Worm (Caenorhabditis elegans): ENCODE data around the gene natb-1.
A peak's percentile ranks its signal among the peaks of the same experiment; 100 is the strongest.

The natb-1 gene

ce11 chrV:8010846-8011245 is 27.6 kb upstream of the natb-1 start, which contains the start of gene lmtr-2:
TSS of gene lmtr-2 (minus strand) at chrV:8011106.
- TF ChIP-seq W03F9.2 (tag; optimal IDR thresholded peaks at IDR 0.05) (no peak), him-1 (tag; optimal IDR thresholded peaks at IDR 0.05) (no peak), dao-5 (tag; optimal IDR thresholded peaks at IDR 0.05) (no peak)

ce11 chrV:8010103-8010502 is 26.9 kb upstream of the natb-1 start, which contains the start of gene Y97E10AR.4:
TSS of gene Y97E10AR.4 (minus strand) at chrV:8010233.
- TF ChIP-seq him-1 (tag; optimal IDR thresholded peaks at IDR 0.05) (no peak), W03F9.2 (tag; optimal IDR thresholded peaks at IDR 0.05) (no peak), dao-5 (tag; optimal IDR thresholded peaks at IDR 0.05) (no peak)

- TF ChIP-seq W03F9.2 (tag; optimal IDR thresholded peaks at IDR 0.05): no peak
- TF ChIP-seq dao-5 (tag; optimal IDR thresholded peaks at IDR 0.05): no peak
- no peak for TF ChIP-seq him-1 (tag; optimal IDR thresholded peaks at IDR 0.05)
Observed at ce11 chrV:8007460-8008292, 24.4 kb upstream of the natb-1 start, which contains the start of gene Y97E10AR.3. TSS of gene Y97E10AR.3 (minus strand) at chrV:8007510.

- TF ChIP-seq dao-5 (tag; optimal IDR thresholded peaks at IDR 0.05) (no peak), him-1 (tag; optimal IDR thresholded peaks at IDR 0.05) (no peak), W03F9.2 (tag; optimal IDR thresholded peaks at IDR 0.05) (no peak)
Observed at ce11 chrV:8005000-8005399, 21.8 kb upstream of the natb-1 start, which contains the start of gene Y97E10AR.8. TSS of gene Y97E10AR.8 (plus strand) at chrV:8005300.

ce11 chrV:8000929-8001513 is 17.8 kb upstream of the natb-1 start, which contains the start of gene Y97E10AR.1:
TSS of gene Y97E10AR.1 (plus strand) at chrV:8001463.
- no peak for TF ChIP-seq dao-5 (tag; optimal IDR thresholded peaks at IDR 0.05)
- TF ChIP-seq him-1 (tag; optimal IDR thresholded peaks at IDR 0.05): peak; percentile 90
- TF ChIP-seq W03F9.2 (tag; optimal IDR thresholded peaks at IDR 0.05): peak; percentile 74

ce11 chrV:7995878-7996277 is 12.6 kb upstream of the natb-1 start, which contains the start of gene Y97E10AR.2:
TSS of gene Y97E10AR.2 (plus strand) at chrV:7996178.
- TF ChIP-seq dao-5 (tag; optimal IDR thresholded peaks at IDR 0.05): no peak
- TF ChIP-seq W03F9.2 (tag; optimal IDR thresholded peaks at IDR 0.05): no peak
- TF ChIP-seq him-1 (tag; optimal IDR thresholded peaks at IDR 0.05): no peak

- TF ChIP-seq W03F9.2 (tag; optimal IDR thresholded peaks at IDR 0.05): no peak
- TF ChIP-seq him-1 (tag; optimal IDR thresholded peaks at IDR 0.05): no peak
- TF ChIP-seq dao-5 (tag; optimal IDR thresholded peaks at IDR 0.05): no peak
Observed at ce11 chrV:7995165-7995564, 11.9 kb upstream of the natb-1 start.

ce11 chrV:7994570-7994969 is 11.3 kb upstream of the natb-1 start, which contains the start of gene ceh-76:
TSS of gene ceh-76 (minus strand) at chrV:7994670.
- no peak for TF ChIP-seq dao-5 (tag; optimal IDR thresholded peaks at IDR 0.05)
- TF ChIP-seq W03F9.2 (tag; optimal IDR thresholded peaks at IDR 0.05): no peak
- TF ChIP-seq him-1 (tag; optimal IDR thresholded peaks at IDR 0.05): no peak

- TF ChIP-seq dao-5 (tag; optimal IDR thresholded peaks at IDR 0.05): no peak
- TF ChIP-seq W03F9.2 (tag; optimal IDR thresholded peaks at IDR 0.05): no peak
- no peak for TF ChIP-seq him-1 (tag; optimal IDR thresholded peaks at IDR 0.05)
Observed at ce11 chrV:7985860-7986259, 2.6 kb upstream of the natb-1 start, which contains the start of gene Y97E10AL.1. TSS of gene Y97E10AL.1 (plus strand) at chrV:7986160.

- no peak for TF ChIP-seq W03F9.2 (tag; optimal IDR thresholded peaks at IDR 0.05)
- TF ChIP-seq dao-5 (tag; optimal IDR thresholded peaks at IDR 0.05): no peak
- no peak for TF ChIP-seq him-1 (tag; optimal IDR thresholded peaks at IDR 0.05)
Observed at ce11 chrV:7980993-7981595, 2.1 kb downstream of the natb-1 start, which contains the start of gene F26D11.1. TSS of gene F26D11.1 (plus strand) at chrV:7981545.

ce11 chrV:7980370-7980987 is 2.8 kb downstream of the natb-1 start:
- TF ChIP-seq him-1 (tag; optimal IDR thresholded peaks at IDR 0.05): peak; percentile 14
- no peak for TF ChIP-seq dao-5 (tag; optimal IDR thresholded peaks at IDR 0.05)
- no peak for TF ChIP-seq W03F9.2 (tag; optimal IDR thresholded peaks at IDR 0.05)

- TF ChIP-seq dao-5 (tag; optimal IDR thresholded peaks at IDR 0.05) (no peak), him-1 (tag; optimal IDR thresholded peaks at IDR 0.05) (no peak), W03F9.2 (tag; optimal IDR thresholded peaks at IDR 0.05) (no peak)
Observed at ce11 chrV:7978798-7979197, 4.4 kb downstream of the natb-1 start.
